Fruit fly (Drosophila melanogaster) whole organism, prepupa: ENCODE data around the gene CG7556.
A peak's percentile ranks its signal among the peaks of the same experiment; 100 is the strongest.

Experiments
- Blimp-1 ChIP-seq: fragments of 200-800 bp; sonication (Bioruptor generic); optimal IDR thresholded peaks from 3 replicates; lab custom pipeline; 2017; ENCODE audit warnings: missing biosample characterization, missing genetic modification characterization, mild to moderate bottlenecking, moderate library complexity, missing genetic modification reagents
- CG10631 ChIP-seq: fragments of 200-800 bp; sonication (Bioruptor generic); optimal IDR thresholded peaks from 2 replicates; lab custom pipeline; 2016; ENCODE audit warnings: missing biosample characterization, missing genetic modification characterization
- CG11902 ChIP-seq: fragments of 200-800 bp; sonication (Bioruptor generic); optimal IDR thresholded peaks from 3 replicates; lab custom pipeline; 2016; ENCODE audit warnings: missing biosample characterization, missing genetic modification characterization
- CG15336 ChIP-seq: fragments of 200-800 bp; sonication (Bioruptor generic); IDR thresholded peaks from 2 replicates; pipeline ENCODE4 v1.3.6; 2022; ENCODE audit warnings: missing biosample characterization, missing genetic modification characterization
- CG1621 ChIP-seq: fragments of 200-800 bp; sonication (Bioruptor generic); optimal IDR thresholded peaks from 3 replicates; lab custom pipeline; 2018; ENCODE audit warnings: missing biosample characterization, mild to moderate bottlenecking, missing genetic modification characterization
- CG16779 ChIP-seq: fragments of 200-800 bp; sonication (Bioruptor generic); optimal IDR thresholded peaks from 3 replicates; lab custom pipeline; 2017; ENCODE audit warnings: missing biosample characterization, mild to moderate bottlenecking, missing genetic modification characterization
- CG3032 ChIP-seq: fragments of 200-800 bp; optimal IDR thresholded peaks from 2 replicates; lab custom pipeline; 2019; ENCODE audit warnings: missing biosample characterization, mild to moderate bottlenecking, missing genetic modification characterization, moderate library complexity
- CG31627 ChIP-seq: fragments of 200-800 bp; sonication (Bioruptor generic); optimal IDR thresholded peaks from 3 replicates; lab custom pipeline; 2016; ENCODE audit warnings: missing biosample characterization, missing genetic modification characterization
- CG32006 ChIP-seq: fragments of 200-800 bp; sonication (Bioruptor generic); optimal IDR thresholded peaks from 3 replicates; lab custom pipeline; 2017; ENCODE audit warnings: missing biosample characterization, mild to moderate bottlenecking, missing genetic modification characterization
- CG34406 ChIP-seq: fragments of 200-800 bp; sonication (Bioruptor generic); optimal IDR thresholded peaks from 3 replicates; lab custom pipeline; 2016; ENCODE audit warnings: missing biosample characterization, missing genetic modification characterization
- CG6276 ChIP-seq: fragments of 200-800 bp; sonication (Bioruptor generic); optimal IDR thresholded peaks from 2 replicates; lab custom pipeline; 2017; ENCODE audit warnings: missing biosample characterization, mild to moderate bottlenecking, missing genetic modification characterization
- CG6792 ChIP-seq: fragments of 200-800 bp; sonication (Bioruptor generic); optimal IDR thresholded peaks from 3 replicates; lab custom pipeline; 2016; ENCODE audit warnings: missing biosample characterization, missing genetic modification characterization
- CG6808 ChIP-seq: fragments of 200-800 bp; sonication (Bioruptor generic); optimal IDR thresholded peaks from 3 replicates; lab custom pipeline; 2017; ENCODE audit warnings: missing biosample characterization, missing genetic modification characterization, mild to moderate bottlenecking, moderate library complexity, missing genetic modification reagents
- CG6854 ChIP-seq: fragments of 200-800 bp; sonication (Bioruptor generic); optimal IDR thresholded peaks from 2 replicates; lab custom pipeline; 2017; ENCODE audit warnings: missing biosample characterization, mild to moderate bottlenecking, missing genetic modification characterization
- CG8632 ChIP-seq: fragments of 200-800 bp; sonication (Bioruptor generic); optimal IDR thresholded peaks from 3 replicates; lab custom pipeline; 2016; ENCODE audit warnings: missing biosample characterization, missing genetic modification characterization
- Eip75B ChIP-seq: fragments of 200-800 bp; sonication (Bioruptor generic); optimal IDR thresholded peaks from 3 replicates; lab custom pipeline; 2016; ENCODE audit warnings: missing biosample characterization, missing genetic modification characterization
- Eip78C ChIP-seq: fragments of 200-800 bp; sonication (Bioruptor generic); peaks from one replicate; lab custom pipeline; 2016; ENCODE audit warnings: missing biosample characterization, missing genetic modification characterization
- Eip93F ChIP-seq: fragments of 200-800 bp; sonication (Bioruptor generic); optimal IDR thresholded peaks from 2 replicates; lab custom pipeline; 2016; ENCODE audit warnings: missing biosample characterization, mild to moderate bottlenecking, missing genetic modification characterization
- Ets21C ChIP-seq: fragments of 200-800 bp; sonication (Bioruptor generic); optimal IDR thresholded peaks from 3 replicates; lab custom pipeline; 2016; ENCODE audit warnings: missing biosample characterization, missing genetic modification characterization
- Gug ChIP-seq: fragments of 200-800 bp; sonication (Bioruptor generic); IDR thresholded peaks from 2 replicates; pipeline ENCODE4 v1.3.6; 2022; ENCODE audit warnings: missing biosample characterization, missing genetic modification characterization
- Hr38 ChIP-seq: sonication (Bioruptor generic); optimal IDR thresholded peaks from 2 replicates; lab custom pipeline; 2016; ENCODE audit warnings: missing biosample characterization, missing genetic modification characterization
- Met ChIP-seq: fragments of 200-800 bp; sonication (Bioruptor generic); optimal IDR thresholded peaks from 3 replicates; lab custom pipeline; 2016; ENCODE audit warnings: missing biosample characterization, missing genetic modification characterization
- OdsH ChIP-seq: fragments of 200-800 bp; sonication (Bioruptor generic); optimal IDR thresholded peaks from 3 replicates; lab custom pipeline; 2016; ENCODE audit warnings: missing biosample characterization, missing genetic modification characterization
- Smox ChIP-seq: fragments of 200-800 bp; sonication (Bioruptor generic); optimal IDR thresholded peaks from 3 replicates; lab custom pipeline; 2016; ENCODE audit warnings: missing biosample characterization, missing genetic modification characterization
- cyc ChIP-seq: fragments of 200-800 bp; sonication (Bioruptor generic); optimal IDR thresholded peaks from 3 replicates; lab custom pipeline; 2016; ENCODE audit warnings: missing biosample characterization, missing genetic modification characterization
- dsx ChIP-seq: fragments of 200-800 bp; optimal IDR thresholded peaks from 3 replicates; lab custom pipeline; 2019; ENCODE audit warnings: missing biosample characterization, mild to moderate bottlenecking, missing genetic modification characterization, moderate library complexity; ENCODE audit not compliant: poor library complexity, severe bottlenecking
- esn ChIP-seq: fragments of 200-800 bp; sonication (Bioruptor generic); optimal IDR thresholded peaks from 2 replicates; lab custom pipeline; 2016; ENCODE audit warnings: missing biosample characterization, mild to moderate bottlenecking, missing genetic modification characterization, moderate library complexity
- lz ChIP-seq: fragments of 200-800 bp; sonication (Bioruptor generic); optimal IDR thresholded peaks from 3 replicates; lab custom pipeline; 2016; ENCODE audit warnings: missing biosample characterization, missing genetic modification characterization
- net ChIP-seq: fragments of 200-800 bp; sonication (Bioruptor generic); optimal IDR thresholded peaks from 3 replicates; lab custom pipeline; 2016; ENCODE audit warnings: missing biosample characterization, missing genetic modification characterization
- pdm3 ChIP-seq: fragments of 200-800 bp; sonication (Bioruptor generic); optimal IDR thresholded peaks from 3 replicates; lab custom pipeline; 2016; ENCODE audit warnings: missing biosample characterization, missing genetic modification characterization
- spab ChIP-seq: fragments of 200-800 bp; sonication (Bioruptor generic); optimal IDR thresholded peaks from 2 replicates; lab custom pipeline; 2017; ENCODE audit warnings: missing biosample characterization, mild to moderate bottlenecking, missing genetic modification characterization, missing genetic modification reagents
- ss ChIP-seq, 2 experiments: fragments of 200-800 bp; sonication (Bioruptor generic); optimal IDR thresholded peaks; 2 replicates in 1 of 2; 3 replicates in 1 of 2; lab custom pipeline; 2017 to 2018; ENCODE audit warnings: mild to moderate bottlenecking in 2 of 2, missing biosample characterization in 2 of 2, missing genetic modification characterization in 2 of 2, moderate library complexity in 1 of 2
- svp ChIP-seq: fragments of 200-800 bp; sonication (Bioruptor generic); peaks from one replicate; lab custom pipeline; 2016; ENCODE audit warnings: missing biosample characterization, missing genetic modification characterization
- vri ChIP-seq: fragments of 200-800 bp; sonication (Bioruptor generic); optimal IDR thresholded peaks from 3 replicates; lab custom pipeline; 2016; ENCODE audit warnings: missing biosample characterization, mild to moderate bottlenecking, missing genetic modification characterization

Gene CG7556

dm6 chrX:19187624-19188085 lies 8.0 kb upstream of the CG7556 start, which contains the start of gene Mec2 (continued):
- TF ChIP-seq CG16779 (tag; lab: Kevin White, UChicago) (peak; percentile 52), OdsH (GFP tag; lab: Kevin White, UChicago) (peak; percentile 83), CG6808 (GFP tag; lab: Kevin White, UChicago) (peak; percentile 57), Smox (peak; percentile 82), CG8632 (GFP tag; lab: Kevin White, UChicago) (peak; percentile 72), cyc (GFP tag; lab: Kevin White, UChicago) (peak; percentile 72), esn (GFP tag; lab: Kevin White, UChicago) (peak; percentile 86), CG15336 (peak; percentile 65), CG6792 (GFP tag; lab: Kevin White, UChicago) (peak; percentile 83), CG31627 (GFP tag; lab: Kevin White, UChicago) (peak; percentile 88), Blimp-1 (GFP tag; lab: Kevin White, UChicago) (peak; percentile 43), vri (peak; percentile 60), Hr38 (GFP tag; lab: Kevin White, UChicago) (no peak), CG11902 (GFP tag; lab: Kevin White, UChicago) (peak; percentile 37), Eip75B (peak; percentile 77)

- TF ChIP-seq spab (GFP tag; lab: Kevin White, UChicago) = no peak
- TF ChIP-seq Met = no peak
- TF ChIP-seq CG6808 (GFP tag; lab: Kevin White, UChicago) = no peak
- no peak for TF ChIP-seq CG34406 (GFP tag; lab: Kevin White, UChicago)
- TF ChIP-seq pdm3 (GFP tag; lab: Kevin White, UChicago) = no peak
- no peak for TF ChIP-seq Gug (GFP tag; lab: Robert Waterston, UW)
- TF ChIP-seq CG31627 (GFP tag; lab: Kevin White, UChicago) = no peak
- no peak for TF ChIP-seq CG6276
- TF ChIP-seq CG1621 (tag; lab: Kevin White, UChicago) = no peak
- no peak for TF ChIP-seq dsx
- no peak for TF ChIP-seq lz
- TF ChIP-seq net = no peak
- TF ChIP-seq Blimp-1 (GFP tag; lab: Kevin White, UChicago) = no peak
- no peak for TF ChIP-seq CG10631
- TF ChIP-seq Eip93F = no peak
- no peak for TF ChIP-seq CG15336
- TF ChIP-seq CG3032 = no peak
- TF ChIP-seq OdsH (GFP tag; lab: Kevin White, UChicago) = no peak
- no peak for TF ChIP-seq CG32006 (GFP tag; lab: Kevin White, UChicago)
These were observed 3.5 kb upstream of the CG7556 start, which contains the start of gene CG33253 for dm6 chrX:19183121-19183520. TSS of gene CG33253 (plus strand) at chrX:19183421.

dm6 chrX:19174850-19175571 lies 4.6 kb downstream of the CG7556 start, which contains the start of gene CG33939:
TSS of gene CG33939 (minus strand) at chrX:19174900.
- TF ChIP-seq CG6854 (GFP tag; lab: Kevin White, UChicago) = peak; percentile 7
- peak in 1 of 2 experiments; percentile 9 for TF ChIP-seq ss (GFP tag; optimal IDR thresholded peaks at IDR 0.05; lab: Kevin White, UChicago)
- TF ChIP-seq Eip78C = peak; percentile 33
- TF ChIP-seq Ets21C (GFP tag; lab: Kevin White, UChicago) = no peak

dm6 chrX:19174092-19174491 lies 5.5 kb downstream of the CG7556 start:
- TF ChIP-seq CG11902 (GFP tag; lab: Kevin White, UChicago) (no peak), Eip78C (peak; percentile 36), CG32006 (GFP tag; lab: Kevin White, UChicago) (no peak), svp (GFP tag; lab: Kevin White, UChicago) (peak; percentile 13)
